Fruit fly (Drosophila melanogaster) whole organism, embryonic: Measurements from ENCODE around the gene CG16978.
A peak's percentile ranks its signal among the peaks of the same experiment; 100 is the strongest.

Source experiments
- Antp ChIP-seq: fragments of 200-800 bp; sonication (Bioruptor generic); optimal IDR thresholded peaks from 3 replicates; lab custom pipeline; 2016; ENCODE audit warnings: missing biosample characterization, missing genetic modification characterization
- Atf3 ChIP-seq: fragments of 200-800 bp; sonication (Bioruptor generic); optimal IDR thresholded peaks from 3 replicates; lab custom pipeline; 2016; ENCODE audit warnings: missing biosample characterization, missing genetic modification characterization
- Awh ChIP-seq: fragments of 200-800 bp; sonication (Bioruptor generic); IDR thresholded peaks from 2 replicates; pipeline ENCODE4, ENCODE4 v1.3.6; 2022; ENCODE audit warnings: missing biosample characterization, missing genetic modification characterization
- Blimp-1 ChIP-seq: fragments of 200-800 bp; sonication (Bioruptor generic); optimal IDR thresholded peaks from 3 replicates; lab custom pipeline; 2018; ENCODE audit warnings: missing biosample characterization, missing genetic modification characterization, mild to moderate bottlenecking, moderate library complexity, missing genetic modification reagents
- Bteb2 ChIP-seq: fragments of 200-800 bp; sonication (Bioruptor generic); optimal IDR thresholded peaks from 2 replicates; lab custom pipeline; 2016; ENCODE audit warnings: missing biosample characterization, missing genetic modification characterization
- CG10959 ChIP-seq: fragments of 200-800 bp; sonication (Bioruptor generic); IDR thresholded peaks from 2 replicates; pipeline ENCODE4 v1.3.6; 2022; ENCODE audit warnings: missing biosample characterization, missing genetic modification characterization
- CG11093 ChIP-seq: fragments of 200-800 bp; sonication (Bioruptor generic); IDR thresholded peaks from 3 replicates; pipeline ENCODE4 v1.3.6; 2022; ENCODE audit warnings: missing biosample characterization, missing genetic modification characterization
- CG12219 ChIP-seq: fragments of 200-800 bp; sonication (Bioruptor generic); optimal IDR thresholded peaks from 3 replicates; lab custom pipeline; 2018; ENCODE audit warnings: missing biosample characterization, mild to moderate bottlenecking, missing genetic modification characterization
- CG15269 ChIP-seq: fragments of 200-800 bp; sonication (Bioruptor generic); optimal IDR thresholded peaks from 2 replicates; lab custom pipeline; 2018; ENCODE audit warnings: missing biosample characterization, mild to moderate bottlenecking, missing genetic modification characterization, moderate library complexity
- CG17361 ChIP-seq: fragments of 200-800 bp; sonication (Bioruptor generic); IDR thresholded peaks from 3 replicates; pipeline ENCODE4 v1.3.6; 2022; ENCODE audit warnings: missing biosample characterization, missing genetic modification characterization
- CG2889 ChIP-seq: fragments of 200-800 bp; sonication (Bioruptor generic); IDR thresholded peaks from 3 replicates; pipeline ENCODE4 v1.3.6; 2022; ENCODE audit warnings: missing biosample characterization, missing genetic modification characterization
- CG30403 ChIP-seq: fragments of 200-800 bp; sonication (Bioruptor generic); optimal IDR thresholded peaks from 3 replicates; lab custom pipeline; 2016; ENCODE audit warnings: missing biosample characterization, missing genetic modification characterization
- CG32767 ChIP-seq: fragments of 200-800 bp; sonication (Bioruptor generic); IDR thresholded peaks from 2 replicates; pipeline ENCODE4 v1.3.6; 2022; ENCODE audit warnings: missing biosample characterization, missing genetic modification characterization
- CG3995 ChIP-seq: fragments of 200-800 bp; sonication (Bioruptor generic); optimal IDR thresholded peaks from 3 replicates; lab custom pipeline; 2016; ENCODE audit warnings: missing biosample characterization, missing genetic modification characterization
- CG6654 ChIP-seq: fragments of 200-800 bp; sonication (Bioruptor generic); optimal IDR thresholded peaks from 2 replicates; lab custom pipeline; 2017; ENCODE audit warnings: missing biosample characterization, mild to moderate bottlenecking, missing genetic modification characterization
- CG6689 ChIP-seq: fragments of 200-800 bp; sonication (Bioruptor generic); IDR thresholded peaks from 2 replicates; pipeline ENCODE4 v1.3.6; 2022; ENCODE audit warnings: missing biosample characterization, missing genetic modification characterization
- CG9437 ChIP-seq: fragments of 200-800 bp; sonication (Bioruptor generic); optimal IDR thresholded peaks from 2 replicates; lab custom pipeline; 2018; ENCODE audit warnings: missing biosample characterization, mild to moderate bottlenecking, missing genetic modification characterization
- Dbx ChIP-seq: fragments of 200-800 bp; sonication (Bioruptor generic); IDR thresholded peaks from 3 replicates; pipeline ENCODE4 v1.3.6; 2022; ENCODE audit warnings: missing biosample characterization, missing genetic modification characterization
- Drgx ChIP-seq: fragments of 200-800 bp; sonication (Bioruptor generic); IDR thresholded peaks from 2 replicates; pipeline ENCODE4 v1.3.6; 2022; ENCODE audit warnings: missing biosample characterization, missing genetic modification characterization
- Ets65A ChIP-seq: fragments of 200-800 bp; sonication (Bioruptor generic); peaks from one replicate; lab custom pipeline; 2016; ENCODE audit warnings: missing biosample characterization, missing genetic modification characterization
- H2.0 ChIP-seq: fragments of 200-800 bp; sonication (Bioruptor generic); IDR thresholded peaks from 2 replicates; pipeline ENCODE4 v1.3.6; 2022; ENCODE audit warnings: missing biosample characterization, missing genetic modification characterization
- HLH4C ChIP-seq: fragments of 200-800 bp; sonication (Bioruptor generic); IDR thresholded peaks from 3 replicates; pipeline ENCODE4 v1.3.6; 2022; ENCODE audit warnings: missing biosample characterization, missing genetic modification characterization; ENCODE audit not compliant: partially characterized antibody
- Hr78 ChIP-seq, 2 experiments: fragments of 200-800 bp in 1 of 2; fragments of >200 bp in 1 of 2; sonication (Bioruptor generic) in 1 of 2; optimal IDR thresholded peaks; 2 replicates each; lab custom pipeline; 2017 to 2019; ENCODE audit warnings: missing biosample characterization in 2 of 2, missing genetic modification characterization in 2 of 2, mild to moderate bottlenecking in 1 of 2, moderate library complexity in 1 of 2
- Lpt ChIP-seq: fragments of >200 bp; optimal IDR thresholded peaks from 2 replicates; lab custom pipeline; 2018; ENCODE audit warnings: missing biosample characterization, missing genetic modification characterization
- Med ChIP-seq: fragments of 200-800 bp; sonication (Bioruptor generic); peaks from one replicate; lab custom pipeline; 2016; ENCODE audit warnings: missing biosample characterization, missing genetic modification characterization, mild to moderate bottlenecking, inconsistent platforms, moderate library complexity
- Ptx1 ChIP-seq: fragments of 200-800 bp; sonication (Bioruptor generic); IDR thresholded peaks from 2 replicates; pipeline ENCODE4 v1.3.6; 2022; ENCODE audit warnings: missing biosample characterization, missing genetic modification characterization
- Taf1 ChIP-seq: fragments of 200-800 bp; sonication (Bioruptor generic); IDR thresholded peaks from 2 replicates; pipeline ENCODE4 v1.3.6; 2022; ENCODE audit warnings: missing biosample characterization, missing genetic modification characterization
- YL-1 ChIP-seq: fragments of 200-800 bp; sonication (Bioruptor generic); optimal IDR thresholded peaks from 3 replicates; lab custom pipeline; 2017; ENCODE audit warnings: missing biosample characterization, mild to moderate bottlenecking, missing genetic modification characterization
- abd-A ChIP-seq: fragments of 200-800 bp; sonication (Bioruptor generic); optimal IDR thresholded peaks from 3 replicates; lab custom pipeline; 2019; ENCODE audit warnings: missing biosample characterization, mild to moderate bottlenecking, missing genetic modification characterization, moderate library complexity
- chinmo ChIP-seq: fragments of 200-800 bp; sonication (Bioruptor generic); IDR thresholded peaks from 4 replicates; pipeline ENCODE4 v1.3.6; 2022; ENCODE audit warnings: missing biosample characterization, missing genetic modification characterization; ENCODE audit not compliant: partially characterized antibody
- crol ChIP-seq: fragments of 200-800 bp; sonication (Bioruptor generic); IDR thresholded peaks from 2 replicates; pipeline ENCODE4 v1.3.6; 2022; ENCODE audit warnings: missing biosample characterization, missing genetic modification characterization
- cwo ChIP-seq: fragments of 200-800 bp; sonication (Bioruptor generic); optimal IDR thresholded peaks from 3 replicates; lab custom pipeline; 2017; ENCODE audit warnings: missing biosample characterization, missing genetic modification characterization, mild to moderate bottlenecking, moderate library complexity, missing genetic modification reagents
- gt ChIP-seq: fragments of 200-800 bp; sonication (Bioruptor generic); IDR thresholded peaks from 2 replicates; pipeline ENCODE4 v1.3.6; 2022; ENCODE audit warnings: missing biosample characterization, missing genetic modification characterization
- ken ChIP-seq: fragments of 200-800 bp; sonication (Bioruptor generic); IDR thresholded peaks from 3 replicates; pipeline ENCODE4 v1.3.6; 2022; ENCODE audit warnings: missing biosample characterization, missing genetic modification characterization
- maf-S ChIP-seq: fragments of 200-800 bp; sonication (Bioruptor generic); optimal IDR thresholded peaks from 2 replicates; lab custom pipeline; 2016; ENCODE audit warnings: missing biosample characterization, missing genetic modification characterization
- nom ChIP-seq: fragments of 200-800 bp; sonication (Bioruptor generic); optimal IDR thresholded peaks from 2 replicates; lab custom pipeline; 2017; ENCODE audit warnings: missing biosample characterization, missing genetic modification characterization, mild to moderate bottlenecking, moderate library complexity, missing genetic modification reagents
- sima ChIP-seq: fragments of 200-800 bp; sonication (Bioruptor generic); optimal IDR thresholded peaks from 2 replicates; lab custom pipeline; 2016; ENCODE audit warnings: missing biosample characterization, missing genetic modification characterization
- stwl ChIP-seq: fragments of 200-800 bp; sonication (Bioruptor generic); optimal IDR thresholded peaks from 3 replicates; lab custom pipeline; 2018; ENCODE audit warnings: missing biosample characterization, mild to moderate bottlenecking, missing genetic modification characterization, moderate library complexity
- vnd ChIP-seq: fragments of 200-800 bp; sonication (Bioruptor generic); IDR thresholded peaks from 3 replicates; pipeline ENCODE4 v1.3.6; 2022; ENCODE audit warnings: missing biosample characterization, missing genetic modification characterization; ENCODE audit not compliant: partially characterized antibody

Gene CG16978

dm6 chr2L:13140891-13141290 is 2.5 kb downstream of the CG16978 start (continued):
- TF ChIP-seq Hr78 (GFP tag; optimal IDR thresholded peaks at IDR 0.05; lab: Kevin White, UChicago) = peak in 1 of 2 experiments; percentile 12
- TF ChIP-seq Bteb2 (GFP tag; lab: Kevin White, UChicago) = no peak
- TF ChIP-seq YL-1 (GFP tag; lab: Kevin White, UChicago) = no peak
- TF ChIP-seq sima = no peak
- TF ChIP-seq CG32767 (GFP tag; lab: Robert Waterston, UW) = no peak

dm6 chr2L:13135929-13136328 is 7.5 kb downstream of the CG16978 start:
- TF ChIP-seq Ptx1 (GFP tag; lab: Robert Waterston, UW) = 0 out of 2 replicates have a peak, but pooled peaks have one; percentile 9
- TF ChIP-seq Awh = 0 out of 2 replicates have a peak, but pooled peaks have one; percentile 11
- TF ChIP-seq Atf3 = no peak
- no peak for TF ChIP-seq vnd (GFP tag; lab: Robert Waterston, UW)
- TF ChIP-seq crol = 0 out of 2 replicates have a peak, but pooled peaks have one; percentile 27
- peak; percentile 51 for TF ChIP-seq cwo (GFP tag; lab: Kevin White, UChicago)
- 0 out of 4 replicates have a peak, but pooled peaks have one; percentile 48 for TF ChIP-seq chinmo (GFP tag; lab: Robert Waterston, UW)
- TF ChIP-seq Dbx = 0 out of 3 replicates have a peak, but pooled peaks have one; percentile 28

dm6 chr2L:13130291-13130690 is 13.1 kb downstream of the CG16978 start, which contains the start of gene CG5122:
CG5122 (plus strand) TSS chr2L:13130591.
- TF ChIP-seq CG15269 (no peak), Ets65A (GFP tag; lab: Kevin White, UChicago) (peak; percentile 57)

- TF ChIP-seq Lpt (GFP tag; lab: Kevin White, UChicago) = no peak
- no peak for TF ChIP-seq CG17361
- peak; percentile 77 for TF ChIP-seq nom (GFP tag; lab: Kevin White, UChicago)
- TF ChIP-seq gt (GFP tag; lab: Robert Waterston, UW) = no peak
- TF ChIP-seq Taf1 = no peak
- TF ChIP-seq abd-A (tag; lab: Kevin White, UChicago) = peak; percentile 1
- TF ChIP-seq Blimp-1 = peak; percentile 81
- TF ChIP-seq CG6689 (GFP tag; lab: Robert Waterston, UW) = no peak
- TF ChIP-seq Antp (GFP tag; lab: Kevin White, UChicago) = no peak
- TF ChIP-seq chinmo (GFP tag; lab: Robert Waterston, UW) = peak; percentile 56; the same call in 1 of the 4 replicates
These were observed 20.9 kb downstream of the CG16978 start for dm6 chr2L:13122526-13122925.

dm6 chr2L:13119034-13119433 is 24.4 kb downstream of the CG16978 start, which contains the start of the genes CG44198 and CG43050:
CG44198 (minus strand) TSS chr2L:13119134.
CG43050 (plus strand) TSS chr2L:13119294.
- TF ChIP-seq Ets65A (GFP tag; lab: Kevin White, UChicago) (peak; percentile 70), ken (GFP tag; lab: Robert Waterston, UW) (no peak), CG2889 (GFP tag; lab: Robert Waterston, UW) (0 out of 3 replicates have a peak, but pooled peaks have one; percentile 2)

dm6 chr2L:13116738-13117137 is 26.7 kb downstream of the CG16978 start:
- no peak for TF ChIP-seq CG30403 (GFP tag; lab: Kevin White, UChicago)
- TF ChIP-seq H2.0 (GFP tag; lab: Robert Waterston, UW) = no peak
- TF ChIP-seq CG6654 = no peak
- no peak for TF ChIP-seq CG12219
- TF ChIP-seq CG9437 (GFP tag; lab: Kevin White, UChicago) = no peak
- 0 out of 2 replicates have a peak, but pooled peaks have one; percentile 17 for TF ChIP-seq CG10959 (GFP tag; lab: Robert Waterston, UW)
- TF ChIP-seq Med (GFP tag; lab: Kevin White, UChicago) = peak; percentile 52
- TF ChIP-seq maf-S (GFP tag; lab: Kevin White, UChicago) = no peak
- TF ChIP-seq CG3995 (GFP tag; lab: Kevin White, UChicago) = no peak
- no peak for TF ChIP-seq stwl (tag; lab: Kevin White, UChicago)
- TF ChIP-seq HLH4C (GFP tag; lab: Robert Waterston, UW) = no peak
- TF ChIP-seq CG11093 = no peak
- TF ChIP-seq Lpt (GFP tag; lab: Kevin White, UChicago) = no peak
- no peak for TF ChIP-seq Drgx (GFP tag; lab: Robert Waterston, UW)
- TF ChIP-seq, all 482 proteins: peak for 2
